Worm (Caenorhabditis elegans) whole organism, L2 larva: ENCODE measurements around the gene sel-12.

Source experiments
- C34F6.9 ChIP-seq: fragments of 150-350 bp; optimal IDR thresholded peaks from 2 replicates; lab custom pipeline; 2014; ENCODE audit warnings: missing biosample characterization, missing genetic modification characterization
- F13H6.1 ChIP-seq: sonication (generic microtip); optimal IDR thresholded peaks from 2 replicates; lab custom pipeline; 2016; ENCODE audit warnings: missing genetic modification characterization, missing compliant biosample characterization
- R02D3.7 ChIP-seq: fragments of 150-350 bp; optimal IDR thresholded peaks from 2 replicates; lab custom pipeline; 2014; ENCODE audit warnings: missing biosample characterization, missing genetic modification characterization
- Y55F3AM.14 ChIP-seq: fragments of 200-800 bp; sonication (Bioruptor generic); optimal IDR thresholded peaks from 2 replicates; lab custom pipeline; 2018; ENCODE audit warnings: mild to moderate bottlenecking, missing genetic modification characterization, missing compliant biosample characterization
- ZK546.5 ChIP-seq: sonication (generic microtip); optimal IDR thresholded peaks from 2 replicates; lab custom pipeline; 2017; ENCODE audit warnings: missing biosample characterization, missing genetic modification characterization
- alr-1 ChIP-seq: fragments of 150-350 bp; optimal IDR thresholded peaks from 2 replicates; lab custom pipeline; 2014; ENCODE audit warnings: missing biosample characterization, missing genetic modification characterization
- aly-2 ChIP-seq: fragments of 150-350 bp; optimal IDR thresholded peaks from 2 replicates; lab custom pipeline; 2014; ENCODE audit warnings: missing biosample characterization, missing genetic modification characterization
- ama-1 ChIP-seq: fragments of 150-350 bp; optimal IDR thresholded peaks from 2 replicates; lab custom pipeline; 2018; ENCODE audit warnings: inconsistent platforms
- blmp-1 ChIP-seq: sonication (generic microtip); optimal IDR thresholded peaks from 2 replicates; lab custom pipeline; 2017; ENCODE audit warnings: missing genetic modification characterization, mild to moderate bottlenecking, missing compliant biosample characterization, antibody characterized with exemption, moderate library complexity; ENCODE audit not compliant: insufficient read depth
- ceh-16 ChIP-seq: fragments of 150-350 bp; optimal IDR thresholded peaks from 2 replicates; lab custom pipeline; 2014; ENCODE audit warnings: missing biosample characterization, missing genetic modification characterization
- ceh-82 ChIP-seq: fragments of 150-350 bp; optimal IDR thresholded peaks from 2 replicates; lab custom pipeline; 2014; ENCODE audit warnings: missing biosample characterization, missing genetic modification characterization
- crh-2 ChIP-seq: sonication (generic microtip); optimal IDR thresholded peaks from 2 replicates; lab custom pipeline; 2017; ENCODE audit warnings: missing biosample characterization, missing genetic modification characterization
- dmd-4 ChIP-seq: sonication (generic microtip); optimal IDR thresholded peaks from 2 replicates; lab custom pipeline; 2017; ENCODE audit warnings: missing biosample characterization, missing genetic modification characterization
- egl-27 ChIP-seq: sonication (generic microtip); optimal IDR thresholded peaks from 3 replicates; lab custom pipeline; 2017; ENCODE audit warnings: missing biosample characterization, missing genetic modification reagents, missing genetic modification characterization
- elt-3 ChIP-seq: sonication (generic microtip); optimal IDR thresholded peaks from 2 replicates; lab custom pipeline; 2017; ENCODE audit warnings: missing biosample characterization, missing genetic modification characterization
- fos-1 ChIP-seq: fragments of 150-350 bp; optimal IDR thresholded peaks from 2 replicates; lab custom pipeline; 2014; ENCODE audit warnings: missing biosample characterization, missing genetic modification characterization
- gmeb-1 ChIP-seq: fragments of 150-350 bp; optimal IDR thresholded peaks from 2 replicates; lab custom pipeline; 2014; ENCODE audit warnings: missing biosample characterization, missing genetic modification characterization
- lin-11 ChIP-seq: fragments of 150-350 bp; sonication (generic microtip); optimal IDR thresholded peaks from 2 replicates; lab custom pipeline; 2014; ENCODE audit warnings: missing biosample characterization, missing genetic modification characterization, inconsistent platforms, mixed read lengths
- lin-13 ChIP-seq: fragments of 150-350 bp; optimal IDR thresholded peaks from 2 replicates; lab custom pipeline; 2014; ENCODE audit warnings: missing biosample characterization, missing genetic modification reagents, missing genetic modification characterization
- lsy-2 ChIP-seq, 2 experiments: fragments of 150-350 bp in 1 of 2; sonication (generic microtip) in 1 of 2; optimal IDR thresholded peaks; 2 replicates each; lab custom pipeline; 2014 to 2017; ENCODE audit warnings: missing biosample characterization in 2 of 2, missing genetic modification characterization in 2 of 2
- mab-5 ChIP-seq: fragments of 150-350 bp; optimal IDR thresholded peaks from 2 replicates; lab custom pipeline; 2014; ENCODE audit warnings: missing biosample characterization, missing genetic modification characterization
- mdl-1 ChIP-seq, 2 experiments: fragments of 150-350 bp in 1 of 2; sonication (generic microtip) in 1 of 2; optimal IDR thresholded peaks; 2 replicates each; lab custom pipeline; 2017; ENCODE audit warnings: missing biosample characterization in 2 of 2, missing genetic modification characterization in 2 of 2
- nhr-10 ChIP-seq: sonication (generic microtip); optimal IDR thresholded peaks from 2 replicates; lab custom pipeline; 2017; ENCODE audit warnings: missing biosample characterization, missing genetic modification characterization
- nhr-12 ChIP-seq: fragments of 150-350 bp; optimal IDR thresholded peaks from 2 replicates; lab custom pipeline; 2014; ENCODE audit warnings: missing biosample characterization, missing genetic modification characterization
- nhr-129 ChIP-seq: fragments of 150-350 bp; optimal IDR thresholded peaks from 2 replicates; lab custom pipeline; 2014; ENCODE audit warnings: missing biosample characterization, missing genetic modification characterization
- nhr-21 ChIP-seq: fragments of 150-350 bp; optimal IDR thresholded peaks from 2 replicates; lab custom pipeline; 2014; ENCODE audit warnings: missing biosample characterization, missing genetic modification characterization
- nhr-237 ChIP-seq: fragments of 150-350 bp; optimal IDR thresholded peaks from 2 replicates; lab custom pipeline; 2014; ENCODE audit warnings: missing biosample characterization, missing genetic modification characterization
- nhr-25 ChIP-seq: fragments of 150-350 bp; sonication (generic microtip); optimal IDR thresholded peaks from 3 replicates; lab custom pipeline; 2014; ENCODE audit warnings: missing biosample characterization, missing genetic modification characterization
- nhr-6 ChIP-seq: fragments of 150-350 bp; optimal IDR thresholded peaks from 2 replicates; lab custom pipeline; 2014; ENCODE audit warnings: missing biosample characterization, missing genetic modification characterization
- nhr-77 ChIP-seq: fragments of 150-350 bp; optimal IDR thresholded peaks from 2 replicates; lab custom pipeline; 2014; ENCODE audit warnings: missing biosample characterization, missing genetic modification characterization
- peb-1 ChIP-seq: fragments of 150-350 bp; optimal IDR thresholded peaks from 2 replicates; lab custom pipeline; 2014; ENCODE audit warnings: missing biosample characterization, missing genetic modification characterization
- sem-4 ChIP-seq: fragments of 150-350 bp; optimal IDR thresholded peaks from 2 replicates; lab custom pipeline; 2014; ENCODE audit warnings: missing biosample characterization, missing genetic modification reagents, missing genetic modification characterization
- skn-1 ChIP-seq: sonication (generic microtip); optimal IDR thresholded peaks from 2 replicates; lab custom pipeline; 2017; ENCODE audit warnings: missing biosample characterization, missing genetic modification characterization
- sma-3 ChIP-seq: sonication (generic microtip); optimal IDR thresholded peaks from 2 replicates; lab custom pipeline; 2016; ENCODE audit warnings: missing genetic modification reagents, missing genetic modification characterization, missing compliant biosample characterization
- sma-9 ChIP-seq, 2 experiments: fragments of 150-350 bp in 1 of 2; sonication (generic microtip) in 1 of 2; optimal IDR thresholded peaks; 2 replicates each; lab custom pipeline; 2014 to 2016; ENCODE audit warnings: missing genetic modification characterization in 2 of 2, mild to moderate bottlenecking in 1 of 2, missing biosample characterization in 1 of 2, missing compliant biosample characterization in 1 of 2, missing genetic modification reagents in 1 of 2, moderate library complexity in 1 of 2
- snpc-4 ChIP-seq: fragments of 150-350 bp; optimal IDR thresholded peaks from 2 replicates; lab custom pipeline; 2014; ENCODE audit warnings: missing biosample characterization, missing genetic modification characterization
- unc-39 ChIP-seq: fragments of 150-350 bp; optimal IDR thresholded peaks from 2 replicates; lab custom pipeline; 2014; ENCODE audit warnings: missing biosample characterization, missing genetic modification characterization
- unc-55 ChIP-seq: fragments of 150-350 bp; sonication (generic microtip); optimal IDR thresholded peaks from 3 replicates; lab custom pipeline; 2014; ENCODE audit warnings: missing biosample characterization, missing genetic modification reagents, missing genetic modification characterization
- zag-1 ChIP-seq: fragments of 150-350 bp; optimal IDR thresholded peaks from 2 replicates; lab custom pipeline; 2014; ENCODE audit warnings: missing biosample characterization, missing genetic modification characterization
- ztf-1 ChIP-seq: fragments of 200-800 bp; sonication (Bioruptor generic); conservative IDR thresholded peaks from 2 replicates; pipeline ENCODE4 v1.3.6; 2022; ENCODE audit warnings: missing genetic modification characterization, missing compliant biosample characterization
- ztf-11 ChIP-seq: sonication (generic microtip); optimal IDR thresholded peaks from 2 replicates; lab custom pipeline; 2017; ENCODE audit warnings: missing biosample characterization, missing genetic modification characterization
- ztf-4 ChIP-seq: fragments of 150-350 bp; optimal IDR thresholded peaks from 2 replicates; lab custom pipeline; 2014; ENCODE audit warnings: missing biosample characterization, missing genetic modification characterization

Gene sel-12

DNA sequence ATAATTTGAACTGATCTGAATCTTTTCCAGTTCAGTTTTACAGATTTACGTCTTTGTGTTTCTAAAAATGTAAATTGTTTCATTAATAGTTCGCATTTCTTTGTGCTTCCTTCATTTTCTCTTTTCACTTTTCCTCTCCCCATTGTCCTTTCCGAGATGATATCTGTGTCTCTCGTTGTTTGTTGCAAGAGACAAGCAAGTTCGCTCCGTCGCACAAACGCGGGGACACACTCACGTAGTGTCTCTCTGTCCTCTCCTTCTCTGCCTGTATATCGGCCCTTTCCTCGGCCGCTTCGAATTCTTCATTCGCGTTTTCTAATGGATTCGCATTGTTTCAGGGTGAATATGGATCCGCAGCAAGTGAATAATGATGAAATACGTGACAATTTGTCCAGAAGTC lies 38.7 kb upstream of the sel-12 start, which contains the start of gene ZC13.1:
ZC13.1 (plus strand) TSS at position 305 of the 400 bp plus-strand sequence.
- TF ChIP-seq alr-1 (no peak), unc-55 (GFP tag; lab: Kevin White, UChicago) (peak; percentile 80), fos-1 (tag; lab: Kevin White, UChicago) (peak; percentile 85), crh-2 (peak; percentile 64), nhr-25 (tag; lab: Kevin White, UChicago) (peak; percentile 69), lin-11 (peak; percentile 33), ama-1 (no peak), zag-1 (peak; percentile 38), peb-1 (tag; lab: Kevin White, UChicago) (no peak), sem-4 (peak; percentile 55), lin-13 (GFP tag; lab: Kevin White, UChicago) (peak; percentile 75), nhr-237 (no peak), mdl-1 (tag; optimal IDR thresholded peaks at IDR 0.05; lab: Kevin White, UChicago) (no peak), sma-3 (peak; percentile 55), C34F6.9 (tag; lab: Kevin White, UChicago) (peak; percentile 87), blmp-1 (tag; lab: Kevin White, UChicago) (peak; percentile 92), nhr-21 (tag; lab: Kevin White, UChicago) (no peak), F13H6.1 (peak; percentile 40), ceh-16 (tag; lab: Kevin White, UChicago) (no peak), ztf-1 (GFP tag; lab: Robert Waterston, UW) (no peak), egl-27 (peak; percentile 4), gmeb-1 (tag; lab: Kevin White, UChicago) (peak; percentile 35), aly-2 (tag; lab: Kevin White, UChicago) (no peak), nhr-12 (no peak), nhr-6 (tag; lab: Kevin White, UChicago) (no peak), snpc-4 (tag; lab: Kevin White, UChicago) (peak; percentile 4), lsy-2 (tag; optimal IDR thresholded peaks at IDR 0.05; lab: Kevin White, UChicago) (peak; percentile 6 to 67), sma-9 (GFP tag; optimal IDR thresholded peaks at IDR 0.05; lab: Kevin White, UChicago) (peak; percentile 60), sma-9 (tag; optimal IDR thresholded peaks at IDR 0.05; lab: Kevin White, UChicago) (no peak), nhr-129 (tag; lab: Kevin White, UChicago) (peak; percentile 94), R02D3.7 (no peak)
- TF ChIP-seq, all 48 proteins: peak for 18

DNA sequence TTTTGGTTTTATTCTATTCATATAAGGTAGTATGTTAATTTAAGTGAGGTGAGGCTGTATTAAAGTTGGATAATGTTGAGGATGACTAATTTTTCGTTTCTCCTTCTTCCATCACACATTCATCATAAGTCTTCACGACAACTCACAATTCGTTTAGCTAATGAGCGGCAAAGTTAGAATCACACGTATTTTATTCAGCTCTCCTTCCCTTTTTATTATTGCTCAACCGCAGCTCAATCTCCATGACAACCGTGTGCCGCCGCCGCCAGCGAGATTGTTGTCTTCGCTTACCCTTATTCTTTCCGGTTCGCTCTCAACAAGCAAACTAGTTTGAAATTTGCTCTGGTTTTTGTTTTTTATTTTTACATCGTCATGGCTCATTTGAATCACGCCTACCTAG lies 35.3 kb upstream of the sel-12 start, which contains the start of gene ZC13.2:
ZC13.2 (plus strand) TSS at position 301 of the 400 bp plus-strand sequence.
- TF ChIP-seq ceh-16 (tag; lab: Kevin White, UChicago) (no peak), lin-11 (peak; percentile 31), aly-2 (tag; lab: Kevin White, UChicago) (no peak)

DNA sequence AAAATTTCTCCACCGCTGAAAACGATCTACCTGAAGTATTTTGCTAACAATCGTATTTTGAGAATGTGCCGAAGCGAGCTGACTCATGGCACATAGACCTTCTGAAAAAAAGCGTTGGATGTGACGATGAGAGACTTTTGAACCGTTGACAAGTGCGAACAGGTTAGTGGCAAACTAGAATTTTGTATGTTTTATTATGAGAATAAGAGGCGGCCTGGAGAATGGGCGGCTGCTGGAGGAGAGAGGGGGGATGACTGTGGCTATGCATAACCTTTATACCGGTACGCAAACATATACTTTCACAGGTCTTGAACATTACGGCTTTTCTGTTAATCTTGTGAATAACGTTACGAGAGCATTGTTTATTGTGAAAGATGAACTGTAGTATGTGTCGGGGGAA lies 27.4 kb upstream of the sel-12 start, which contains the start of gene mam-1:
mam-1 (minus strand) TSS at position 101 of the 400 bp plus-strand sequence.
- TF ChIP-seq ZK546.5 (no peak), lin-13 (GFP tag; lab: Kevin White, UChicago) (no peak), sem-4 (no peak), ztf-1 (GFP tag; lab: Robert Waterston, UW) (no peak), fos-1 (tag; lab: Kevin White, UChicago) (no peak), zag-1 (no peak), dmd-4 (tag; lab: Kevin White, UChicago) (no peak), gmeb-1 (tag; lab: Kevin White, UChicago) (no peak), nhr-10 (no peak), ztf-11 (tag; lab: Kevin White, UChicago) (no peak), ztf-4 (tag; lab: Kevin White, UChicago) (no peak), snpc-4 (tag; lab: Kevin White, UChicago) (no peak)

DNA sequence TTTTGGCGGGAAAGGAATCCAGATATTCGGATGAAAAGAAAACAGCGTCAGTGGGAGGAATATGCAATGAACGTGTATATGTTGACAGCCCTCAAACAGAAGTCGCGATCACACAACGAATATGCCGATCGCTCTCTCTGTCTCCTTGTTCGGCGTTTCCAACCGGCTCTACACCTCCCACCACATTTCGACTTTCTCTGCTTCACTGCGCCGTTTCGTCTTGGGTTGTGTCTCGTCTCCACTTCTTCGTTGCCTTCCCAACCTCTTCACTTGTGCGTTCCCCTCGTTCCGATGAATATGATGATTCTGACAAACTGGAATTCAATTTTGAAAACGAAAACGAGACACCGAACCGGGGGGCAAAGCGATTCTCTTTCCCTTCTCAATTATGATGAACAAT lies 17.7 kb upstream of the sel-12 start, which contains the start of gene mab-7:
mab-7 (minus strand) TSS at position 101 of the 400 bp plus-strand sequence.
- TF ChIP-seq ama-1: no peak
- no peak for TF ChIP-seq nhr-129 (tag; lab: Kevin White, UChicago)
- TF ChIP-seq nhr-10: no peak
- no peak for TF ChIP-seq crh-2
- TF ChIP-seq skn-1 (tag; lab: Kevin White, UChicago): no peak
- TF ChIP-seq lin-11: no peak
- no peak for TF ChIP-seq Y55F3AM.14 (GFP tag; lab: Kevin White, UChicago)
- no peak for TF ChIP-seq elt-3 (tag; lab: Kevin White, UChicago)
- no peak for TF ChIP-seq gmeb-1 (tag; lab: Kevin White, UChicago)
- no peak for TF ChIP-seq ceh-82 (tag; lab: Kevin White, UChicago)
- no peak for TF ChIP-seq nhr-77
- TF ChIP-seq ceh-16 (tag; lab: Kevin White, UChicago): no peak
- TF ChIP-seq mab-5 (tag; lab: Kevin White, UChicago): no peak
- no peak for TF ChIP-seq zag-1
- no peak for TF ChIP-seq unc-39 (tag; lab: Kevin White, UChicago)
- TF ChIP-seq alr-1: no peak
- TF ChIP-seq, all 48 proteins: peak for 0
